Worm (Caenorhabditis elegans): ENCODE measurements around the gene tbc-12.

DNA sequence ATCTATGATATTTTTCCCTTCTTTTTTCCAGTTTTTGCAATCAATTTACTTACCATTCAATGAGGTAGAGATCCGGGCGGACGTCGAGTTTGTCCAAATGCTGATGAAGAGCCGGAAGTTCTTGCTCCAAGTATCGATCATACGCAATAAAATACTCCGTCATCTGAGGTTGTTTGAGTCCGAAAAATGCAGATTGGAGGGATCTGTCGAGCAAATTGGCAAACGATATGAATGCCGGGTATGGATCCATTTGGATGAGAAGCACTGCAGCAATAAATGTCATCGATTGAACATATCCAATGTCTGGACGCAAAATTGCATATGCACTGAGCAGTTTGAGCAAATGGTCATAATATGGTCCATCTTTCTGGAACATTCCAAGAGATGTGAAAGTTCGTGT lies 5.1 kb downstream of the tbc-12 start:
- TF ChIP-seq jun-1 (tag; optimal IDR thresholded peaks at IDR 0.05) (no peak), set-16 (GFP tag; IDR thresholded peaks at IDR 0.05) (no peak), T20F7.1 (GFP tag; optimal IDR thresholded peaks at IDR 0.05) (no peak), daf-19 (GFP tag; conservative IDR thresholded peaks at IDR 0.05) (no peak), skn-1 (tag; optimal IDR thresholded peaks at IDR 0.05) (no peak), nhr-237 (tag; optimal IDR thresholded peaks at IDR 0.05) (no peak), nhr-111 (GFP tag; optimal IDR thresholded peaks at IDR 0.05) (no peak), ceh-82 (tag; optimal IDR thresholded peaks at IDR 0.05) (no peak), nhr-11 (tag; optimal IDR thresholded peaks at IDR 0.05) (no peak)
